Worm (Caenorhabditis elegans) whole organism, L2 larva: ENCODE data around the gene C27F2.7.

Experiments used
- ZK546.5 ChIP-seq: sonication (generic microtip); optimal IDR thresholded peaks from 2 replicates; lab custom pipeline; 2017; ENCODE audit warnings: missing biosample characterization, missing genetic modification characterization
- alr-1 ChIP-seq: fragments of 150-350 bp; optimal IDR thresholded peaks from 2 replicates; lab custom pipeline; 2014; ENCODE audit warnings: missing biosample characterization, missing genetic modification characterization
- ama-1 ChIP-seq: fragments of 150-350 bp; optimal IDR thresholded peaks from 2 replicates; lab custom pipeline; 2018; ENCODE audit warnings: inconsistent platforms
- egl-27 ChIP-seq: sonication (generic microtip); optimal IDR thresholded peaks from 3 replicates; lab custom pipeline; 2017; ENCODE audit warnings: missing biosample characterization, missing genetic modification reagents, missing genetic modification characterization
- nhr-77 ChIP-seq: fragments of 150-350 bp; optimal IDR thresholded peaks from 2 replicates; lab custom pipeline; 2014; ENCODE audit warnings: missing biosample characterization, missing genetic modification characterization
- snpc-4 ChIP-seq: fragments of 150-350 bp; optimal IDR thresholded peaks from 2 replicates; lab custom pipeline; 2014; ENCODE audit warnings: missing biosample characterization, missing genetic modification characterization

ce11 chrIII:4968146-4968545 is 16.1 kb downstream of the C27F2.7 start:
- TF ChIP-seq snpc-4 (no peak), egl-27 (tag; lab: Kevin White, UChicago) (no peak), nhr-77 (no peak), ZK546.5 (tag; lab: Kevin White, UChicago) (no peak), alr-1 (tag; lab: Kevin White, UChicago) (no peak), ama-1 (lab: Kevin White, UChicago) (no peak)
